Worm (Caenorhabditis elegans) whole organism, young adult: Measurements from ENCODE around the gene R02F2.7.

ENCODE experiments used
- C06A6.2 ChIP-seq: fragments of 200-800 bp; sonication (Bioruptor generic); conservative IDR thresholded peaks from 2 replicates; pipeline ENCODE4 v1.3.6; 2022; ENCODE audit warnings: missing genetic modification characterization, missing compliant biosample characterization
- F23B12.7 ChIP-seq: sonication (generic microtip); optimal IDR thresholded peaks from 2 replicates; lab custom pipeline; 2017; ENCODE audit warnings: missing genetic modification characterization, mild to moderate bottlenecking, missing compliant biosample characterization, antibody characterized with exemption, moderate library complexity; ENCODE audit not compliant: insufficient read depth
- F33H1.4 ChIP-seq: fragments of 200-800 bp; sonication (Bioruptor generic); IDR thresholded peaks from 2 replicates; pipeline ENCODE4 v1.3.6; 2022; ENCODE audit warnings: missing genetic modification reagents, missing genetic modification characterization, missing compliant biosample characterization
- F39B2.1 ChIP-seq: fragments of 200-800 bp; sonication (Bioruptor generic); IDR thresholded peaks from 2 replicates; pipeline ENCODE4 v1.3.6; 2022; ENCODE audit warnings: missing genetic modification reagents, missing genetic modification characterization, missing compliant biosample characterization
- K11D2.4 ChIP-seq: fragments of 200-800 bp; sonication (Bioruptor generic); IDR thresholded peaks from 2 replicates; pipeline ENCODE4 v1.3.6; 2022; ENCODE audit warnings: missing genetic modification reagents, missing genetic modification characterization, missing compliant biosample characterization
- K12H6.12 ChIP-seq: fragments of 200-800 bp; sonication (Bioruptor generic); optimal IDR thresholded peaks from 2 replicates; lab custom pipeline; 2018; ENCODE audit warnings: mild to moderate bottlenecking, missing genetic modification characterization, missing compliant biosample characterization
- T07F8.4 ChIP-seq: sonication (generic microtip); optimal IDR thresholded peaks from 2 replicates; lab custom pipeline; 2016; ENCODE audit warnings: mild to moderate bottlenecking, missing genetic modification characterization, moderate library complexity, missing compliant biosample characterization
- Y53G8AR.9 ChIP-seq: fragments of 200-800 bp; sonication (Bioruptor generic); conservative IDR thresholded peaks from 2 replicates; pipeline ENCODE4 v1.3.6; 2022; ENCODE audit warnings: missing genetic modification reagents, missing genetic modification characterization, missing compliant biosample characterization
- atf-7 ChIP-seq: sonication (generic microtip); optimal IDR thresholded peaks from 2 replicates; lab custom pipeline; 2017; ENCODE audit warnings: mild to moderate bottlenecking, missing genetic modification characterization, missing compliant biosample characterization
- athp-1 ChIP-seq: sonication (generic microtip); optimal IDR thresholded peaks from 2 replicates; lab custom pipeline; 2017; ENCODE audit warnings: mild to moderate bottlenecking, missing genetic modification characterization, missing compliant biosample characterization
- ccch-3 ChIP-seq: fragments of 200-800 bp; sonication (Bioruptor generic); optimal IDR thresholded peaks from 2 replicates; lab custom pipeline; 2018; ENCODE audit warnings: mild to moderate bottlenecking, missing genetic modification characterization, missing compliant biosample characterization
- cebp-1 ChIP-seq, 2 experiments: fragments of 200-800 bp in 1 of 2; sonication (Bioruptor generic) in 1 of 2; sonication (generic microtip) in 1 of 2; IDR thresholded peaks in 1 of 2; optimal IDR thresholded peaks in 1 of 2; 2 replicates each; pipeline versions ENCODE4 v1.3.6 to Lab custom; 2017 to 2022; ENCODE audit warnings: missing compliant biosample characterization in 2 of 2, missing genetic modification characterization in 2 of 2, mild to moderate bottlenecking in 1 of 2, missing genetic modification reagents in 1 of 2, moderate library complexity in 1 of 2
- ceh-100 ChIP-seq: fragments of 200-800 bp; sonication (Bioruptor generic); IDR thresholded peaks from 2 replicates; pipeline ENCODE4 v1.3.6; 2022; ENCODE audit warnings: missing genetic modification reagents, missing genetic modification characterization, missing compliant biosample characterization
- efl-1 ChIP-seq: fragments of 150-350 bp; optimal IDR thresholded peaks from 2 replicates; lab custom pipeline; 2014; ENCODE audit warnings: missing biosample characterization, missing genetic modification reagents, missing genetic modification characterization
- egl-18 ChIP-seq: fragments of 200-800 bp; sonication (Bioruptor generic); IDR thresholded peaks from 2 replicates; pipeline ENCODE4 v1.3.6; 2022; ENCODE audit warnings: missing genetic modification reagents, missing genetic modification characterization, missing compliant biosample characterization
- egl-44 ChIP-seq: fragments of 200-800 bp; sonication (Bioruptor generic); IDR thresholded peaks from 2 replicates; pipeline ENCODE4 v1.3.6; 2022; ENCODE audit warnings: missing genetic modification reagents, missing genetic modification characterization, missing compliant biosample characterization
- gei-17 ChIP-seq: fragments of 200-800 bp; sonication (Bioruptor generic); optimal IDR thresholded peaks from 2 replicates; lab custom pipeline; 2018; ENCODE audit warnings: mild to moderate bottlenecking, missing genetic modification characterization, missing compliant biosample characterization
- hlh-12 ChIP-seq: sonication (generic microtip); optimal IDR thresholded peaks from 2 replicates; lab custom pipeline; 2016; ENCODE audit warnings: missing genetic modification characterization, missing compliant biosample characterization
- hlh-26 ChIP-seq: fragments of 200-800 bp; sonication (Bioruptor generic); conservative IDR thresholded peaks from 2 replicates; pipeline ENCODE4 v1.3.6; 2022; ENCODE audit warnings: missing genetic modification reagents, missing genetic modification characterization, missing compliant biosample characterization
- let-607 ChIP-seq, 2 experiments: fragments of 200-800 bp in 1 of 2; sonication (Bioruptor generic) in 1 of 2; sonication (generic microtip) in 1 of 2; optimal IDR thresholded peaks; 2 replicates each; lab custom pipeline; 2016 to 2018; ENCODE audit warnings: mild to moderate bottlenecking in 2 of 2, missing compliant biosample characterization in 2 of 2, missing genetic modification characterization in 2 of 2, moderate library complexity in 2 of 2, missing genotype in 1 of 2
- lin-26 ChIP-seq: fragments of 200-800 bp; sonication (Bioruptor generic); IDR thresholded peaks from 2 replicates; pipeline ENCODE4 v1.3.6; 2022; ENCODE audit warnings: missing genetic modification reagents, missing genetic modification characterization, missing compliant biosample characterization
- lin-40 ChIP-seq: sonication (generic microtip); optimal IDR thresholded peaks from 2 replicates; lab custom pipeline; 2016; ENCODE audit warnings: missing genetic modification characterization, mild to moderate bottlenecking, missing compliant biosample characterization, missing genotype, missing genetic modification reagents
- mcd-1 ChIP-seq: fragments of 200-800 bp; sonication (Bioruptor generic); IDR thresholded peaks from 2 replicates; pipeline ENCODE4 v1.3.6; 2022; ENCODE audit warnings: missing genetic modification reagents, missing genetic modification characterization, missing compliant biosample characterization
- nfya-1 ChIP-seq: sonication (generic microtip); optimal IDR thresholded peaks from 2 replicates; lab custom pipeline; 2017; ENCODE audit warnings: antibody characterized with exemption, missing compliant biosample characterization, missing genetic modification characterization, borderline replicate concordance; ENCODE audit not compliant: insufficient read depth
- nhr-120 ChIP-seq: fragments of 200-800 bp; sonication (Bioruptor generic); IDR thresholded peaks from 2 replicates; pipeline ENCODE4 v1.3.6; 2022; ENCODE audit warnings: missing genetic modification characterization, missing compliant biosample characterization
- nhr-27 ChIP-seq: fragments of 200-800 bp; sonication (Bioruptor generic); optimal IDR thresholded peaks from 2 replicates; lab custom pipeline; 2018; ENCODE audit warnings: mild to moderate bottlenecking, missing genetic modification characterization, moderate library complexity, missing compliant biosample characterization
- pbrm-1 ChIP-seq: fragments of 200-800 bp; sonication (Bioruptor generic); IDR thresholded peaks from 2 replicates; pipeline ENCODE4 v1.3.6; 2022; ENCODE audit warnings: missing genetic modification reagents, missing genetic modification characterization, missing compliant biosample characterization
- snpc-1.3 ChIP-seq: sonication (generic microtip); optimal IDR thresholded peaks from 2 replicates; lab custom pipeline; 2017; ENCODE audit warnings: missing genetic modification characterization, mild to moderate bottlenecking, missing compliant biosample characterization, antibody characterized with exemption, moderate library complexity, missing genotype, missing genetic modification reagents; ENCODE audit not compliant: insufficient read depth
- snpc-4 ChIP-seq, 5 experiments: fragments of 150-350 bp in 1 of 5; sonication (generic microtip) in 4 of 5; optimal IDR thresholded peaks; 2 replicates each; lab custom pipeline; 2014 to 2018; ENCODE audit warnings: missing genetic modification characterization in 5 of 5, missing biosample characterization in 3 of 5, antibody characterized with exemption in 2 of 5, mild to moderate bottlenecking in 2 of 5, missing compliant biosample characterization in 2 of 5, missing genotype in 2 of 5, moderate library complexity in 2 of 5, missing genetic modification reagents in 1 of 5
- sptf-2 ChIP-seq: fragments of 200-800 bp; sonication (Bioruptor generic); optimal IDR thresholded peaks from 2 replicates; lab custom pipeline; 2018; ENCODE audit warnings: mild to moderate bottlenecking, missing genetic modification characterization, missing compliant biosample characterization
- tbx-9 ChIP-seq: sonication (generic microtip); optimal IDR thresholded peaks from 2 replicates; lab custom pipeline; 2016; ENCODE audit warnings: borderline replicate concordance, missing genetic modification characterization, inconsistent platforms, missing compliant biosample characterization
- tlf-1 ChIP-seq: fragments of 200-800 bp; sonication (Bioruptor generic); optimal IDR thresholded peaks from 2 replicates; lab custom pipeline; 2018; ENCODE audit warnings: mild to moderate bottlenecking, missing genetic modification characterization, missing compliant biosample characterization
- unc-130 ChIP-seq: sonication (generic microtip); optimal IDR thresholded peaks from 2 replicates; lab custom pipeline; 2016; ENCODE audit warnings: missing genetic modification reagents, missing genetic modification characterization, missing compliant biosample characterization
- unc-62 ChIP-seq: fragments of 150-350 bp; optimal IDR thresholded peaks from 2 replicates; lab custom pipeline; 2014; ENCODE audit warnings: missing biosample characterization, missing genetic modification reagents, missing genetic modification characterization
- zfh-2 ChIP-seq: fragments of 200-800 bp; sonication (Bioruptor generic); conservative IDR thresholded peaks from 2 replicates; pipeline ENCODE4 v1.3.6; 2022; ENCODE audit warnings: missing genetic modification reagents, missing genetic modification characterization, missing compliant biosample characterization
- zim-3 ChIP-seq: sonication (generic microtip); optimal IDR thresholded peaks from 2 replicates; lab custom pipeline; 2017; ENCODE audit warnings: mild to moderate bottlenecking, missing genetic modification characterization, moderate library complexity, missing compliant biosample characterization
- ztf-22 ChIP-seq: fragments of 200-800 bp; sonication (Bioruptor generic); optimal IDR thresholded peaks from 2 replicates; lab custom pipeline; 2018; ENCODE audit warnings: mild to moderate bottlenecking, missing genetic modification characterization, moderate library complexity, missing compliant biosample characterization
- ztf-28 ChIP-seq: fragments of 200-800 bp; sonication (Bioruptor generic); IDR thresholded peaks from 2 replicates; pipeline ENCODE4 v1.3.6; 2022; ENCODE audit warnings: missing genetic modification reagents, missing genetic modification characterization, missing compliant biosample characterization

R02F2.7 gene

DNA sequence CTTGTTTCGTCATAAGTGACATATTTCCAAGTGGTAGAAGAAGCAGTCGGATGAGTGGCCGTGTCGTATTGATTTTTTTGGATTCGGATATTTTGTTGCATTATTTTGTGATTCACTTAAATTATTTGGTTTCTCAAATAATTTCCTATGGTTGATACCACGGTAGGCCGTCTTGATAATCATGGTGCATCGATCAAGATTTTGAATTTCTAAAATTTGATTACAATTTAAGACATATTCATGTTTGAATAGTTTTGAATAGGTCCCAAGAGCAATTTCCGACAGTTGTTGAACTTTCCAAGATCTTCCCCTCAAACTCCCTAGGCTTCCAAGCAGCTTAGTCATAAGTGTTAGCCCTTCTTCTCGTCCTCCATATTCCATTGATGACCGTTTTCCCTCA lies 38.4 kb upstream of the R02F2.7 start, which contains the start of gene D1044.4:
D1044.4 (minus strand) TSS at position 101 of the 400 bp plus-strand sequence.
- TF ChIP-seq lin-26 (GFP tag; lab: Robert Waterston, UW) (no peak), hlh-12 (tag; lab: Kevin White, UChicago) (no peak), unc-130 (GFP tag; lab: Kevin White, UChicago) (no peak), nhr-27 (tag; lab: Kevin White, UChicago) (no peak), ceh-100 (GFP tag; lab: Robert Waterston, UW) (no peak), ztf-22 (no peak), K12H6.12 (tag; lab: Kevin White, UChicago) (no peak), cebp-1 (GFP tag; IDR thresholded peaks at IDR 0.05; lab: Robert Waterston, UW) (no peak), cebp-1 (tag; optimal IDR thresholded peaks at IDR 0.05; lab: Kevin White, UChicago) (no peak), egl-44 (GFP tag; lab: Robert Waterston, UW) (no peak), atf-7 (tag; lab: Kevin White, UChicago) (no peak), hlh-26 (no peak), snpc-4 (GFP tag; optimal IDR thresholded peaks at IDR 0.05; lab: Kevin White, UChicago) (no peak), snpc-4 (tag; optimal IDR thresholded peaks at IDR 0.05; lab: Kevin White, UChicago) (no peak), let-607 (tag; optimal IDR thresholded peaks at IDR 0.05; lab: Kevin White, UChicago) (no peak), Y53G8AR.9 (GFP tag; lab: Robert Waterston, UW) (no peak), F39B2.1 (no peak), tbx-9 (tag; lab: Kevin White, UChicago) (no peak), ztf-28 (no peak), unc-62 (no peak)
- TF ChIP-seq, all 124 proteins: peak for 0

DNA sequence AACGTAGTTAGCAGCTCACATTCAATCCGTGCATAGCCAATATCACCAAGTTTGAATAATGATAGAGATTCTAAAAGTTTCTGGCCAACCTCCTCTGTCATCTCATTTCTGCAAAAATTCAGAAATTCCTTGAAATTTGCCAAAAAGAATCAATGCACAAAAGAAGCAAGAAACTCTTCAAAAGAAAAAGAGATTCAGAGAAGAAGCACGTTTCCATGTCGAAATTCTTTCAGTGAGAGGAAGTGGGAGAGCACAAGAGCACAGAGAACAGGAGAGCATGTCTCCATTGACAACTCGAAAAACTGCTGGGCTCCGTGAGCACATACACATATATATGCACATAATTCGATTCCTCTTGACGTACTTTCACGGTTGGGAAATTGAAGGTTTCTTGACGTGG lies 33.9 kb upstream of the R02F2.7 start, which contains the start of gene nekl-4:
nekl-4 (minus strand) TSS at position 101 of the 400 bp plus-strand sequence.
- TF ChIP-seq gei-17 (GFP tag; lab: Kevin White, UChicago) (no peak), zfh-2 (GFP tag; lab: Robert Waterston, UW) (no peak), egl-18 (GFP tag; lab: Robert Waterston, UW) (no peak), nhr-120 (no peak), C06A6.2 (no peak)
- TF ChIP-seq, all 124 proteins: peak for 0

DNA sequence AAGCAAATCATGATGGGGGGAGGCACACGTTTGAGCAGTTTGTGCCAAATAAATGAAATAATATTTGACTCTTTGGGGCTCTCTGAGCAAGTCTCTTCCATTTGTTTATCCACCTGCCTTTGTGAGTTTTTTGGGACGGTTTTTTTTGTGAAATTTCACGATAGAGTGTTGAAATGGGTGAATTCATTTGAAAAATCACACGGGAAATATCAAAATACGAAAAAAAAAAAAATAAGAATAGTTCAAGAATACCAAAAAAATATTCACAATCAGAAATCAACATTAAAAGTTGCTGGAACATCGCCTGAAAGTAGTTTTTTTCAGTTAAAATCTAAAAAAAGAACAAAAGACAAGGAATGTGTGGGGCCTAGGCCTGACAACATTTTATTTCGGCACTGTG lies 28.9 kb upstream of the R02F2.7 start, which contains the start of gene pqn-25:
pqn-25 (minus strand) TSS at position 101 of the 400 bp plus-strand sequence.
- no peak for TF ChIP-seq sptf-2 (GFP tag; lab: Kevin White, UChicago)
- no peak for TF ChIP-seq mcd-1 (GFP tag; lab: Robert Waterston, UW)
- TF ChIP-seq T07F8.4 (tag; lab: Kevin White, UChicago), result no peak
- no peak for TF ChIP-seq athp-1
- no peak for TF ChIP-seq snpc-1.3 (tag; lab: Kevin White, UChicago)
- TF ChIP-seq lin-40 (tag; lab: Kevin White, UChicago), result no peak
- no peak for TF ChIP-seq snpc-4 (GFP tag; optimal IDR thresholded peaks at IDR 0.05; lab: Kevin White, UChicago)
- no peak for TF ChIP-seq snpc-4 (tag; optimal IDR thresholded peaks at IDR 0.05; lab: Kevin White, UChicago)
- no peak for TF ChIP-seq efl-1 (GFP tag; lab: Kevin White, UChicago)
- no peak for TF ChIP-seq zim-3 (tag; lab: Kevin White, UChicago)
- no peak for TF ChIP-seq ccch-3 (GFP tag; lab: Kevin White, UChicago)
- TF ChIP-seq tlf-1 (GFP tag; lab: Kevin White, UChicago), result no peak
- TF ChIP-seq K11D2.4, result no peak
- TF ChIP-seq pbrm-1 (GFP tag; lab: Robert Waterston, UW), result no peak
- TF ChIP-seq nfya-1 (tag; lab: Kevin White, UChicago), result no peak
- no peak for TF ChIP-seq F33H1.4 (GFP tag; lab: Robert Waterston, UW)
- no peak for TF ChIP-seq F23B12.7 (tag; lab: Kevin White, UChicago)
